Worm (Caenorhabditis elegans): ENCODE measurements around the gene F59B2.15.

- no peak for TF ChIP-seq ama-1 (optimal IDR thresholded peaks at IDR 0.05)
- TF ChIP-seq tbx-11 (GFP tag; IDR thresholded peaks at IDR 0.05) = no peak
- TF ChIP-seq ceh-36 (tag; optimal IDR thresholded peaks at IDR 0.05) = no peak
- no peak for TF ChIP-seq sea-1 (GFP tag; conservative IDR thresholded peaks at IDR 0.05)
- no peak for TF ChIP-seq pes-1 (GFP tag; IDR thresholded peaks at IDR 0.05)
- no peak for TF ChIP-seq hnd-1 (tag; optimal IDR thresholded peaks at IDR 0.05)
Observed at ce11 chrIII:9004658-9005057, 2.2 kb upstream of the F59B2.15 start.
